Worm (Caenorhabditis elegans): Measurements from ENCODE around the gene F07H5.7.

F07H5.7 gene

DNA sequence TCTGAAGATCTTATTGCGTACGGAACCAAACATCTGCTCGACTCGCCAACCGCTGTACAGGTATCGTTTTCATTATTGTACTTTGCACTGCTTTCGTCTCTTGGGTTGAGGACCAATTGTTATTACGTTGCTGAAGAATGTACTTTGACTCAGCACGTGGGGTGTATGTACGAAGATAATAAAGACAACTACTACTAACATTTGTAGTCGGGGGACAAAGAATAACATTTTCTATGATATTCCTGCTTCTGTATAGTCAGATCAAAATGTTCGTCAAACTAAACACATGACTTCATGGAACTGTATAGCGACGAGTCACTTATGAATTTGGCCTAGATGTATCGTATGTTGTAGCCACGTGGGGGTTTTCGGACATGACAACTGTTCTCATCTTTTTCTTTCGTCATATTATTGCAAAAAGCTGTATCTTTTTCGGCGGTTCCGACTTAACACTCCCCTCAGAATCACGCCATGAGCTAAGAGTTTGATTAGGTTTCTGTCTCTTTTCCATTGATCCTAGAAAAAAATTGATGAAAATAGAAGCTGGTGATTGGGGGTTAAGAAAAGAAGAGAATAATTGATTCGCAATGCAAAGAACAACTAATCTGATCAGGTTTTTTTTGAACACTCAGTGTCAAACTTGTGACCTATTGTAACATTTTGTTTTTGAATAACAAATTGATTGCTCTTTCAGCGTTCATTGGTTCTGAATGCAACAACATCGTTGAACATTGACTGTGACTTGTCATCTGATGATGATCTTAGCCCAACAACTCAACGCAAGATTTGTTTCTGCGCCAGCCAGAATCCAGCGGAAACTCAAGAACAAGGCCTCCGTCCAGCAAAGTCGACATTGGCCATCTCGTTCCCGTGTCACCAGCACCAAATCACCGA, 49.2 kb downstream of the F07H5.7 start (continued):
- TF ChIP-seq F10B5.3 (tag; optimal IDR thresholded peaks at IDR 0.05): no peak
- TF ChIP-seq nhr-6 (tag; optimal IDR thresholded peaks at IDR 0.05): no peak
- TF ChIP-seq T20F7.1 (GFP tag; optimal IDR thresholded peaks at IDR 0.05): peak; percentile 4
- TF ChIP-seq lin-1 (GFP tag; IDR thresholded peaks at IDR 0.05): no peak
- TF ChIP-seq ceh-28 (tag; optimal IDR thresholded peaks at IDR 0.05): no peak
- TF ChIP-seq madf-9 (GFP tag; conservative IDR thresholded peaks at IDR 0.05): no peak
- TF ChIP-seq nhr-111 (GFP tag; optimal IDR thresholded peaks at IDR 0.05): no peak
- no peak for TF ChIP-seq daf-12 (tag; optimal IDR thresholded peaks at IDR 0.05)
- TF ChIP-seq lim-7 (GFP tag; IDR thresholded peaks at IDR 0.05): no peak
- TF ChIP-seq ceh-44 (GFP tag; IDR thresholded peaks at IDR 0.05): 0 out of 2 replicates have a peak, but pooled peaks have one; percentile 3
- 0 out of 2 replicates have a peak, but pooled peaks have one; percentile 12 for TF ChIP-seq nhr-42 (GFP tag; IDR thresholded peaks at IDR 0.05)
- TF ChIP-seq dmd-6 (GFP tag; IDR thresholded peaks at IDR 0.05): no peak
- TF ChIP-seq mdl-1 (tag; optimal IDR thresholded peaks at IDR 0.05): peak; percentile 62 to 68
- TF ChIP-seq nhr-25 (tag; optimal IDR thresholded peaks at IDR 0.05; ENCODE audit: borderline replicate concordance, insufficient read depth): peak; percentile 38
- TF ChIP-seq egl-27 (tag; optimal IDR thresholded peaks at IDR 0.05): no peak
- no peak for TF ChIP-seq attf-4 (tag; optimal IDR thresholded peaks at IDR 0.05)
- TF ChIP-seq unc-62 (GFP tag; optimal IDR thresholded peaks at IDR 0.05 in 1 of 2): peak in 1 of 2 experiments; percentile 76
- TF ChIP-seq unc-62 (tag; optimal IDR thresholded peaks at IDR 0.05): no peak
- 0 out of 4 replicates have a peak, but pooled peaks of 1 of the 2 experiments have one; percentile 3 for TF ChIP-seq madf-5 (GFP tag; IDR thresholded peaks at IDR 0.05)
- TF ChIP-seq D1046.2 (GFP tag; IDR thresholded peaks at IDR 0.05): peak; percentile 77
- no peak for TF ChIP-seq daf-8 (GFP tag; IDR thresholded peaks at IDR 0.05)
- TF ChIP-seq R02D3.7 (tag; optimal IDR thresholded peaks at IDR 0.05): no peak
- no peak; the same call in 1 of the 2 replicates for TF ChIP-seq vab-7 (GFP tag; IDR thresholded peaks at IDR 0.05)
- TF ChIP-seq Y75B8A.6 (GFP tag; IDR thresholded peaks at IDR 0.05): 0 out of 2 replicates have a peak, but pooled peaks have one; percentile 8
- TF ChIP-seq Y5F2A.4 (GFP tag; optimal IDR thresholded peaks at IDR 0.05): no peak
- TF ChIP-seq F44E2.7 (GFP tag; IDR thresholded peaks at IDR 0.05): no peak
- no peak for TF ChIP-seq dmd-8 (GFP tag; IDR thresholded peaks at IDR 0.05)
- no peak for TF ChIP-seq nhr-237 (tag; optimal IDR thresholded peaks at IDR 0.05)
- TF ChIP-seq aha-1 (tag): peak; percentile 95
- no peak for TF ChIP-seq ztf-7 (tag; optimal IDR thresholded peaks at IDR 0.05)
- no peak for TF ChIP-seq aly-2 (tag; optimal IDR thresholded peaks at IDR 0.05)
- TF ChIP-seq mxl-3 (GFP tag; optimal IDR thresholded peaks at IDR 0.05): peak; percentile 40
- TF ChIP-seq nhr-76 (tag; optimal IDR thresholded peaks at IDR 0.05): no peak
- no peak for TF ChIP-seq php-3 (GFP tag; IDR thresholded peaks at IDR 0.05)
- TF ChIP-seq nhr-11 (tag; optimal IDR thresholded peaks at IDR 0.05): peak; percentile 62
- no peak for TF ChIP-seq sdz-12 (GFP tag; optimal IDR thresholded peaks at IDR 0.05)
- TF ChIP-seq ZK337.2 (GFP tag; IDR thresholded peaks at IDR 0.05): no peak
- TF ChIP-seq zip-2 (tag; optimal IDR thresholded peaks at IDR 0.05): no peak
- no peak for TF ChIP-seq cey-2 (tag; optimal IDR thresholded peaks at IDR 0.05; ENCODE audit: borderline replicate concordance, insufficient read depth)

ce11 chrII:8743379-8744173, 50.4 kb downstream of the F07H5.7 start, which contains the start of gene mak-1:
mak-1 (plus strand) TSS chrII:8744071.
- TF ChIP-seq duxl-1 (tag; optimal IDR thresholded peaks at IDR 0.05; ENCODE audit: poor library complexity) (no peak), hlh-30 (tag; optimal IDR thresholded peaks at IDR 0.05; ENCODE audit: insufficient read depth) (peak; percentile 48), ztf-11 (tag; optimal IDR thresholded peaks at IDR 0.05) (no peak), ceh-44 (GFP tag; IDR thresholded peaks at IDR 0.05) (no peak), lin-39 (tag; optimal IDR thresholded peaks at IDR 0.05) (no peak), ceh-20 (GFP tag; IDR thresholded peaks at IDR 0.05) (no peak), nhr-77 (tag; optimal IDR thresholded peaks at IDR 0.05) (no peak), snpc-4 (tag; optimal IDR thresholded peaks at IDR 0.05) (no peak), dmd-8 (GFP tag; IDR thresholded peaks at IDR 0.05) (no peak), zfp-3 (GFP tag; conservative IDR thresholded peaks at IDR 0.05) (no peak), nhr-11 (tag; optimal IDR thresholded peaks at IDR 0.05) (peak; percentile 23), Y5F2A.4 (GFP tag; optimal IDR thresholded peaks at IDR 0.05) (no peak), daf-19 (GFP tag; conservative IDR thresholded peaks at IDR 0.05) (no peak), madf-9 (GFP tag; conservative IDR thresholded peaks at IDR 0.05) (peak; percentile 36; the same call in 1 of the 2 replicates), attf-4 (tag; optimal IDR thresholded peaks at IDR 0.05) (no peak)
